Fruit fly (Drosophila melanogaster) Kc167 (cell line): Measurements from ENCODE around the gene nrv1.

Source experiments
- Myc ChIP-seq: fragments of >200 bp; optimal IDR thresholded peaks from 2 replicates; lab custom pipeline; 2017; ENCODE audit warnings: missing external identifiers
- h ChIP-seq: fragments of >200 bp; optimal IDR thresholded peaks from 3 replicates; lab custom pipeline; 2018; ENCODE audit warnings: missing external identifiers
- insv ChIP-seq: fragments of >200 bp; optimal IDR thresholded peaks from 3 replicates; lab custom pipeline; 2018; ENCODE audit warnings: missing external identifiers
- psq ChIP-seq: fragments of >200 bp; optimal IDR thresholded peaks from 2 replicates; lab custom pipeline; 2017; ENCODE audit warnings: missing external identifiers
- ttk ChIP-seq: sonication (Bioruptor generic); optimal IDR thresholded peaks from 2 replicates; lab custom pipeline; 2017; ENCODE audit warnings: missing external identifiers

dm6 chr2L:6836114-6836513, 49.5 kb upstream of the nrv1 start:
- TF ChIP-seq psq (lab: Kevin White, UChicago) (no peak), h (lab: Kevin White, UChicago) (no peak), Myc (lab: Kevin White, UChicago) (no peak), insv (lab: Kevin White, UChicago) (no peak), ttk (lab: Kevin White, UChicago) (no peak)
